Worm (Caenorhabditis elegans): Measurements from ENCODE around the gene W03G1.5.
A peak's percentile ranks its signal among the peaks of the same experiment; 100 is the strongest.

W03G1.5 gene

DNA sequence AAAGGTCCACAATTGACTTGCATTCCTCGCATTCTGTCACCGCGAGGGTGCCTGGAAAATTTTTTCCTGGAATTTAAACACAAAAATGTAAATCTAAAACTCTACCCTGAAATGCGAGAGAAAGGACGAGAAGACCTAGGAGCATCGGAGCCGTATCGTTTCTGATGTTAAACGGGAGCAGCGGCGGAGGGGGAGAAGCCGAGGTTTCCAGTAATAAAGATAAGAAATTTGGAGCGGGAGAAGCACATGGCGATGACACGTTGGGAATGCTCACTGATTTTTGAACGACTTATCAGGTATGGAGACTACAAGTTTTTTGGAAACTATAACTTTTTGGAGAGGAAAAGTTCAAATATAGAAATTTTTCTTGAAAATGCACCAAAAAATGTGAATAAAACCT lies 17.3 kb upstream of the W03G1.5 start, which contains the start of gene asm-3:
Gene asm-3, minus strand, starts transcription at position 215 of the 400 bp plus-strand sequence.
- TF ChIP-seq unc-62 (GFP tag; optimal IDR thresholded peaks at IDR 0.05) (no peak), fos-1 (tag; optimal IDR thresholded peaks at IDR 0.05) (peak; percentile 59), mdl-1 (tag; optimal IDR thresholded peaks at IDR 0.05) (no peak), dmd-4 (tag; optimal IDR thresholded peaks at IDR 0.05) (no peak)

DNA sequence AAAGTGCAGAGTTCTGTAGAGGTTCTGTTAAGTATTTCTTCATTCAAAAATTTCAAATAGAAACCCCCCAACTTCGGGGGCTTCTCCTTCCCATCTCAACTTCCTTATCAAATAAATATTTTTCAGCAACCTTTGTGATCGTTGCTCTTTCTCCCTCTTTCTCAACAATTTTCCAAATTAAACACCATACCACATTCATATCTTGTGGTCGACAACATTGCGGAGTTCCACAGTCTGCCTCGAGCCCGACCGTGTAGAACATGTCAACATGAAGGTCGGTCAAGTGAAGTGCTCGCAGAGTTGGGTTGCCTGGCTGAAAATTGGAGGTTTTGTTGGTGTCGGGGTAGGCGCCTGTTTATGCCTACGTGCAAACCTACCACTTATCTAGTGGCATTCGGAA lies 16.3 kb upstream of the W03G1.5 start:
- no peak for TF ChIP-seq peb-1 (tag; optimal IDR thresholded peaks at IDR 0.05)
- TF ChIP-seq R02D3.7 (tag; optimal IDR thresholded peaks at IDR 0.05), result no peak
- no peak for TF ChIP-seq ceh-82 (tag; optimal IDR thresholded peaks at IDR 0.05)
- no peak for TF ChIP-seq sma-9 (GFP tag; optimal IDR thresholded peaks at IDR 0.05)
- no peak for TF ChIP-seq sma-9 (tag; optimal IDR thresholded peaks at IDR 0.05)
- TF ChIP-seq F13H6.1 (tag; optimal IDR thresholded peaks at IDR 0.05), result no peak
- no peak for TF ChIP-seq nhr-77 (tag; optimal IDR thresholded peaks at IDR 0.05)
- TF ChIP-seq ztf-4 (tag; optimal IDR thresholded peaks at IDR 0.05), result no peak
- TF ChIP-seq nhr-10 (tag; optimal IDR thresholded peaks at IDR 0.05), result no peak
- no peak for TF ChIP-seq aly-2 (tag; optimal IDR thresholded peaks at IDR 0.05)
- no peak for TF ChIP-seq egl-27 (tag; optimal IDR thresholded peaks at IDR 0.05)
- no peak for TF ChIP-seq sma-3 (GFP tag; optimal IDR thresholded peaks at IDR 0.05)

DNA sequence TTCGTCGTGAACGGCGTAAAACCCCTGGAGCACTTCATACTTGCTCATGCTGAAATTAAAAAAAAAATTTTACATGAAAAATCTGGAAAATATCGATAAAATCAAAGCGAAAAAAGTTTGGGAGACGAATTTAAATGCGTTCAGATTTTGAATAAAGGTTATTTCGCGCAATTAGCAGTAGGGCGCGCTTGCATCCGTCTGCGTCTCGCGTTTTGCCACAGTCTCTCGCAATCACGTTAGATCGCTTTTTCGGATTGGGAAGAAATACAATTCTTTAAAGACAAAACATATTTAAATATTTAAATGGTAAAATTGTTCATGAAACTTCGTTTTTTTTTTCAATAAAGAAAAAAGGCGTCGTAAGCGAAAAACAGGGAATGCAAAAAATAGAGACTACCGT lies 13.1 kb upstream of the W03G1.5 start, which contains the start of gene pig-1:
Gene pig-1, minus strand, starts transcription at position 49 of the 400 bp plus-strand sequence.
- TF ChIP-seq nhr-129 (tag; optimal IDR thresholded peaks at IDR 0.05), result peak; percentile 27
- TF ChIP-seq unc-62 (GFP tag; optimal IDR thresholded peaks at IDR 0.05), result no peak
- no peak for TF ChIP-seq snpc-4 (tag; optimal IDR thresholded peaks at IDR 0.05)
- no peak for TF ChIP-seq ZK546.5 (tag; optimal IDR thresholded peaks at IDR 0.05)
- no peak for TF ChIP-seq peb-1 (tag; optimal IDR thresholded peaks at IDR 0.05)
- TF ChIP-seq mdl-1 (tag; optimal IDR thresholded peaks at IDR 0.05), result peak in 1 of 2 experiments; percentile 52
- no peak for TF ChIP-seq blmp-1 (tag; optimal IDR thresholded peaks at IDR 0.05; ENCODE audit: insufficient read depth)
- peak; percentile 28 for TF ChIP-seq sem-4 (tag; optimal IDR thresholded peaks at IDR 0.05)
- TF ChIP-seq ceh-16 (tag; optimal IDR thresholded peaks at IDR 0.05), result peak; percentile 15
- TF ChIP-seq dmd-4 (tag; optimal IDR thresholded peaks at IDR 0.05), result no peak
- TF ChIP-seq ama-1 (optimal IDR thresholded peaks at IDR 0.05), result no peak
- TF ChIP-seq alr-1 (tag; optimal IDR thresholded peaks at IDR 0.05), result no peak
- TF ChIP-seq elt-3 (tag; optimal IDR thresholded peaks at IDR 0.05), result no peak
- TF ChIP-seq nhr-11 (tag; optimal IDR thresholded peaks at IDR 0.05), result no peak
- TF ChIP-seq nhr-10 (tag; optimal IDR thresholded peaks at IDR 0.05), result no peak
- peak; percentile 53 for TF ChIP-seq nhr-21 (tag; optimal IDR thresholded peaks at IDR 0.05)
- no peak for TF ChIP-seq ceh-82 (tag; optimal IDR thresholded peaks at IDR 0.05)
- no peak for TF ChIP-seq nhr-237 (tag; optimal IDR thresholded peaks at IDR 0.05)
- TF ChIP-seq lin-11 (tag; optimal IDR thresholded peaks at IDR 0.05), result peak; percentile 50
- no peak for TF ChIP-seq fos-1 (tag; optimal IDR thresholded peaks at IDR 0.05)
- TF ChIP-seq Y55F3AM.14 (GFP tag; optimal IDR thresholded peaks at IDR 0.05), result no peak
- no peak for TF ChIP-seq aly-2 (tag; optimal IDR thresholded peaks at IDR 0.05)
- TF ChIP-seq ztf-11 (tag; optimal IDR thresholded peaks at IDR 0.05), result no peak
- no peak for TF ChIP-seq ztf-1 (GFP tag; conservative IDR thresholded peaks at IDR 0.05)
- TF ChIP-seq zag-1 (tag; optimal IDR thresholded peaks at IDR 0.05), result no peak
- TF ChIP-seq nhr-6 (tag; optimal IDR thresholded peaks at IDR 0.05), result no peak
- no peak for TF ChIP-seq lin-13 (GFP tag; optimal IDR thresholded peaks at IDR 0.05)
- TF ChIP-seq unc-55 (GFP tag; optimal IDR thresholded peaks at IDR 0.05), result peak; percentile 71
- peak; percentile 24 to 86 for TF ChIP-seq lsy-2 (tag; optimal IDR thresholded peaks at IDR 0.05)
- no peak for TF ChIP-seq elt-1 (tag; optimal IDR thresholded peaks at IDR 0.05)
- peak; percentile 14 for TF ChIP-seq mab-5 (tag; optimal IDR thresholded peaks at IDR 0.05)
- no peak for TF ChIP-seq nhr-23 (tag; optimal IDR thresholded peaks at IDR 0.05)
- TF ChIP-seq sma-9 (GFP tag; optimal IDR thresholded peaks at IDR 0.05), result peak; percentile 61
- TF ChIP-seq sma-9 (tag; optimal IDR thresholded peaks at IDR 0.05), result no peak
- no peak for TF ChIP-seq F13H6.1 (tag; optimal IDR thresholded peaks at IDR 0.05)
- TF ChIP-seq sma-3 (GFP tag; optimal IDR thresholded peaks at IDR 0.05), result peak; percentile 57
- TF ChIP-seq unc-39 (tag; optimal IDR thresholded peaks at IDR 0.05), result no peak
- peak; percentile 30 for TF ChIP-seq egl-27 (tag; optimal IDR thresholded peaks at IDR 0.05)
- TF ChIP-seq nhr-25 (tag; optimal IDR thresholded peaks at IDR 0.05), result no peak
- TF ChIP-seq nhr-77 (tag; optimal IDR thresholded peaks at IDR 0.05), result no peak
- TF ChIP-seq skn-1 (tag; optimal IDR thresholded peaks at IDR 0.05), result no peak
- TF ChIP-seq gmeb-1 (tag; optimal IDR thresholded peaks at IDR 0.05), result peak; percentile 90
- peak; percentile 65 for TF ChIP-seq crh-2 (tag; optimal IDR thresholded peaks at IDR 0.05)
- TF ChIP-seq C34F6.9 (tag; optimal IDR thresholded peaks at IDR 0.05), result peak; percentile 74
